Worm (Caenorhabditis elegans): ENCODE results near the gene unc-85.

Gene unc-85

ce11 chrII:4693129-4693528, 8.7 kb upstream of the unc-85 start, which contains the start of gene F10G7.5:
TSS of gene F10G7.5 (plus strand) at chrII:4693414.
- TF ChIP-seq arid-1 (GFP tag; conservative IDR thresholded peaks at IDR 0.05) = no peak
- peak; percentile 34 for TF ChIP-seq pqm-1 (tag; optimal IDR thresholded peaks at IDR 0.05)
- no peak for TF ChIP-seq tra-1 (GFP tag; IDR thresholded peaks at IDR 0.05)
- no peak for TF ChIP-seq vab-7 (GFP tag; IDR thresholded peaks at IDR 0.05)
- no peak for TF ChIP-seq D1046.2 (GFP tag; IDR thresholded peaks at IDR 0.05)
- peak; percentile 31 for TF ChIP-seq nhr-28 (tag; optimal IDR thresholded peaks at IDR 0.05)
- no peak for TF ChIP-seq nhr-76 (tag; optimal IDR thresholded peaks at IDR 0.05)
- TF ChIP-seq saeg-2 (GFP tag; IDR thresholded peaks at IDR 0.05) = no peak
- TF ChIP-seq zip-2 (tag; optimal IDR thresholded peaks at IDR 0.05) = no peak
- no peak for TF ChIP-seq Y75B8A.6 (GFP tag; IDR thresholded peaks at IDR 0.05)
- peak; percentile 68 for TF ChIP-seq hlh-11 (tag; optimal IDR thresholded peaks at IDR 0.05)
- TF ChIP-seq nhr-48 (tag; optimal IDR thresholded peaks at IDR 0.05) = peak; percentile 7

- TF ChIP-seq nhr-41 (GFP tag; IDR thresholded peaks at IDR 0.05) (no peak), lsy-2 (tag; optimal IDR thresholded peaks at IDR 0.05) (no peak), mes-2 (tag; optimal IDR thresholded peaks at IDR 0.05; ENCODE audit: poor library complexity, severe bottlenecking) (peak; percentile 7), R02D3.7 (tag; optimal IDR thresholded peaks at IDR 0.05) (no peak), attf-4 (tag; optimal IDR thresholded peaks at IDR 0.05) (no peak), egl-43 (GFP tag; IDR thresholded peaks at IDR 0.05) (no peak), ama-1 (optimal IDR thresholded peaks at IDR 0.05) (no peak), spr-1 (tag; optimal IDR thresholded peaks at IDR 0.05) (no peak), F49E8.2 (tag; optimal IDR thresholded peaks at IDR 0.05; ENCODE audit: borderline replicate concordance) (peak; percentile 47), fkh-10 (GFP tag; optimal IDR thresholded peaks at IDR 0.05) (no peak), Y105C5A.15 (GFP tag; IDR thresholded peaks at IDR 0.05) (0 out of 2 replicates have a peak, but pooled peaks have one; percentile 62), duxl-1 (tag; optimal IDR thresholded peaks at IDR 0.05; ENCODE audit: poor library complexity) (no peak), daf-16 (GFP tag; optimal IDR thresholded peaks at IDR 0.05) (peak in 1 of 2 experiments; percentile 6), daf-16 (tag; optimal IDR thresholded peaks at IDR 0.05) (no peak), daf-12 (tag; optimal IDR thresholded peaks at IDR 0.05) (no peak), hlh-11 (tag; optimal IDR thresholded peaks at IDR 0.05) (no peak), lim-7 (GFP tag; IDR thresholded peaks at IDR 0.05) (no peak), ZK546.5 (tag; optimal IDR thresholded peaks at IDR 0.05) (no peak), mdt-29 (GFP tag; IDR thresholded peaks at IDR 0.05) (no peak), jun-1 (tag; optimal IDR thresholded peaks at IDR 0.05) (no peak), nhr-48 (tag; optimal IDR thresholded peaks at IDR 0.05) (no peak), zip-11 (GFP tag; IDR thresholded peaks at IDR 0.05) (no peak), T20F7.1 (GFP tag; optimal IDR thresholded peaks at IDR 0.05) (no peak), zfp-3 (GFP tag; conservative IDR thresholded peaks at IDR 0.05) (no peak), unc-62 (GFP tag; optimal IDR thresholded peaks at IDR 0.05 in 1 of 2) (no peak), unc-62 (tag; optimal IDR thresholded peaks at IDR 0.05) (no peak), pha-4 (GFP tag; IDR thresholded peaks at IDR 0.05) (no peak), pha-4 (tag; optimal IDR thresholded peaks at IDR 0.05) (no peak), aha-1 (tag) (peak; percentile 60), zip-2 (tag; optimal IDR thresholded peaks at IDR 0.05) (no peak), T26A8.4 (GFP tag; IDR thresholded peaks at IDR 0.05) (peak; percentile 40; the same call in 1 of the 2 replicates), arid-1 (GFP tag; conservative IDR thresholded peaks at IDR 0.05) (peak; percentile 20; the same call in 1 of the 2 replicates), fos-1 (tag; optimal IDR thresholded peaks at IDR 0.05) (no peak), daf-8 (GFP tag; IDR thresholded peaks at IDR 0.05) (no peak), nhr-11 (tag; optimal IDR thresholded peaks at IDR 0.05) (no peak), ZK337.2 (GFP tag; IDR thresholded peaks at IDR 0.05) (no peak), mxl-3 (GFP tag; optimal IDR thresholded peaks at IDR 0.05) (no peak), mxl-2 (GFP tag; conservative IDR thresholded peaks at IDR 0.05) (no peak), set-16 (GFP tag; IDR thresholded peaks at IDR 0.05) (no peak), lin-38 (GFP tag; IDR thresholded peaks at IDR 0.05) (peak; percentile 56)
Measured at ce11 chrII:4696055-4696454, 5.8 kb upstream of the unc-85 start.

All from whole organism, L4 larva.